Fruit fly (Drosophila melanogaster) whole organism, embryonic: ENCODE results near the gene Utx.

Experiments used
- ATbp ChIP-seq: fragments of 200-800 bp; sonication (Bioruptor generic); optimal IDR thresholded peaks from 2 replicates; lab custom pipeline; 2017; ENCODE audit warnings: missing biosample characterization, mild to moderate bottlenecking, missing genetic modification characterization, missing genetic modification reagents
- B-H1 ChIP-seq: fragments of 200-800 bp; sonication (Bioruptor generic); IDR thresholded peaks from 3 replicates; pipeline ENCODE4 v1.3.6; 2022; ENCODE audit warnings: missing biosample characterization, missing genetic modification characterization
- CG10366 ChIP-seq: fragments of 200-800 bp; sonication (Bioruptor generic); IDR thresholded peaks from 2 replicates; pipeline ENCODE4 v1.3.6; 2022; ENCODE audit warnings: missing biosample characterization, missing genetic modification characterization
- CG10543 ChIP-seq: fragments of 200-800 bp; sonication (Bioruptor generic); optimal IDR thresholded peaks from 3 replicates; lab custom pipeline; 2017; ENCODE audit warnings: missing biosample characterization, mild to moderate bottlenecking, missing genetic modification characterization, moderate library complexity
- CG12391 ChIP-seq: fragments of 200-800 bp; sonication (Bioruptor generic); optimal IDR thresholded peaks from 3 replicates; lab custom pipeline; 2018; ENCODE audit warnings: missing biosample characterization, mild to moderate bottlenecking, missing genetic modification characterization, moderate library complexity
- CG12942 ChIP-seq: fragments of 200-800 bp; sonication (Bioruptor generic); optimal IDR thresholded peaks from 3 replicates; lab custom pipeline; 2016; ENCODE audit warnings: missing biosample characterization, missing genetic modification characterization
- CG13424 ChIP-seq: fragments of 200-800 bp; sonication (Bioruptor generic); optimal IDR thresholded peaks from 2 replicates; lab custom pipeline; 2019; ENCODE audit warnings: missing biosample characterization, mild to moderate bottlenecking, missing genetic modification characterization, moderate library complexity
- CG15073 ChIP-seq: fragments of 200-800 bp; sonication (Bioruptor generic); optimal IDR thresholded peaks from 2 replicates; lab custom pipeline; 2016; ENCODE audit warnings: missing biosample characterization, missing genetic modification characterization
- CG15479 ChIP-seq: fragments of 200-800 bp; sonication (Bioruptor generic); optimal IDR thresholded peaks from 3 replicates; lab custom pipeline; 2019; ENCODE audit warnings: missing biosample characterization, mild to moderate bottlenecking, missing genetic modification characterization, moderate library complexity
- CG15601 ChIP-seq: fragments of 200-800 bp; sonication (Bioruptor generic); optimal IDR thresholded peaks from 3 replicates; lab custom pipeline; 2019; ENCODE audit warnings: missing biosample characterization, mild to moderate bottlenecking, missing genetic modification characterization, moderate library complexity
- CG16813 ChIP-seq: fragments of 200-800 bp; sonication (Bioruptor generic); IDR thresholded peaks from 3 replicates; pipeline ENCODE4 v1.3.6; 2022; ENCODE audit warnings: missing biosample characterization, missing genetic modification characterization; ENCODE audit not compliant: partially characterized antibody
- CG17361 ChIP-seq: fragments of 200-800 bp; sonication (Bioruptor generic); IDR thresholded peaks from 3 replicates; pipeline ENCODE4 v1.3.6; 2022; ENCODE audit warnings: missing biosample characterization, missing genetic modification characterization
- CG17612 ChIP-seq: fragments of 200-800 bp; sonication (Bioruptor generic); IDR thresholded peaks from 2 replicates; pipeline ENCODE4 v1.3.6; 2022; ENCODE audit warnings: missing biosample characterization, missing genetic modification characterization
- CG17829 ChIP-seq: fragments of 200-800 bp; optimal IDR thresholded peaks from 2 replicates; lab custom pipeline; 2019; ENCODE audit warnings: missing biosample characterization, mild to moderate bottlenecking, missing genetic modification characterization, moderate library complexity
- CG1792 ChIP-seq: fragments of 200-800 bp; sonication (Bioruptor generic); optimal IDR thresholded peaks from 2 replicates; lab custom pipeline; 2016; ENCODE audit warnings: missing biosample characterization, missing genetic modification characterization
- CG32767 ChIP-seq: fragments of 200-800 bp; sonication (Bioruptor generic); IDR thresholded peaks from 2 replicates; pipeline ENCODE4 v1.3.6; 2022; ENCODE audit warnings: missing biosample characterization, missing genetic modification characterization
- CG33557 ChIP-seq: fragments of 200-800 bp; sonication (Bioruptor generic); optimal IDR thresholded peaks from 2 replicates; lab custom pipeline; 2019; ENCODE audit warnings: missing biosample characterization, mild to moderate bottlenecking, missing genetic modification characterization, moderate library complexity
- CG3407 ChIP-seq: fragments of 200-800 bp; sonication (Bioruptor generic); optimal IDR thresholded peaks from 2 replicates; lab custom pipeline; 2018; ENCODE audit warnings: missing biosample characterization, mild to moderate bottlenecking, missing genetic modification characterization
- CG3726 ChIP-seq: fragments of 200-800 bp; sonication (Bioruptor generic); IDR thresholded peaks from 3 replicates; pipeline ENCODE4, ENCODE4 v1.3.6; 2022; ENCODE audit warnings: missing biosample characterization, missing genetic modification characterization
- CG42726 ChIP-seq: fragments of 200-800 bp; sonication (Bioruptor generic); IDR thresholded peaks from 2 replicates; pipeline ENCODE4 v1.3.6; 2022; ENCODE audit warnings: missing biosample characterization, missing genetic modification characterization; ENCODE audit not compliant: partially characterized antibody
- CG6654 ChIP-seq: fragments of 200-800 bp; sonication (Bioruptor generic); optimal IDR thresholded peaks from 2 replicates; lab custom pipeline; 2017; ENCODE audit warnings: missing biosample characterization, mild to moderate bottlenecking, missing genetic modification characterization
- CG7372 ChIP-seq: fragments of 200-800 bp; sonication (Bioruptor generic); IDR thresholded peaks from 2 replicates; pipeline ENCODE4 v1.3.6; 2022; ENCODE audit warnings: missing biosample characterization, missing genetic modification characterization
- CG8924 ChIP-seq: fragments of 200-800 bp; optimal IDR thresholded peaks from 3 replicates; lab custom pipeline; 2019; ENCODE audit warnings: missing biosample characterization, mild to moderate bottlenecking, missing genetic modification characterization, moderate library complexity
- CG9797 ChIP-seq: fragments of 200-800 bp; sonication (Bioruptor generic); optimal IDR thresholded peaks from 3 replicates; lab custom pipeline; 2018; ENCODE audit warnings: missing biosample characterization, mild to moderate bottlenecking, missing genetic modification characterization
- D19A ChIP-seq: fragments of 200-800 bp; optimal IDR thresholded peaks from 3 replicates; lab custom pipeline; 2019; ENCODE audit warnings: missing biosample characterization, mild to moderate bottlenecking, missing genetic modification characterization, moderate library complexity
- Dad ChIP-seq: fragments of 200-800 bp; sonication (Bioruptor generic); optimal IDR thresholded peaks from 3 replicates; lab custom pipeline; 2016; ENCODE audit warnings: missing biosample characterization, missing genetic modification characterization
- Dbx ChIP-seq: fragments of 200-800 bp; sonication (Bioruptor generic); IDR thresholded peaks from 3 replicates; pipeline ENCODE4 v1.3.6; 2022; ENCODE audit warnings: missing biosample characterization, missing genetic modification characterization
- Doc2 ChIP-seq: fragments of 200-800 bp; sonication (Bioruptor generic); IDR thresholded peaks from 2 replicates; pipeline ENCODE4 v1.3.6; 2022; ENCODE audit warnings: missing biosample characterization, missing genetic modification characterization
- Ets97D ChIP-seq: fragments of 200-800 bp; sonication (Bioruptor generic); optimal IDR thresholded peaks from 3 replicates; lab custom pipeline; 2016; ENCODE audit warnings: missing biosample characterization, missing genetic modification characterization
- HmgD ChIP-seq: fragments of 200-800 bp; sonication (Bioruptor generic); optimal IDR thresholded peaks from 3 replicates; lab custom pipeline; 2016; ENCODE audit warnings: missing biosample characterization, missing genetic modification characterization
- Hsf ChIP-seq: fragments of 200-800 bp; sonication (Bioruptor generic); optimal IDR thresholded peaks from 3 replicates; lab custom pipeline; 2016; ENCODE audit warnings: missing biosample characterization, missing genetic modification characterization
- Rx ChIP-seq: fragments of 200-800 bp; sonication (Bioruptor generic); IDR thresholded peaks from 2 replicates; pipeline ENCODE4 v1.3.6; 2022; ENCODE audit warnings: missing biosample characterization, missing genetic modification characterization
- Sox102F ChIP-seq: fragments of 200-800 bp; sonication (Bioruptor generic); optimal IDR thresholded peaks from 2 replicates; lab custom pipeline; 2018; ENCODE audit warnings: missing biosample characterization, mild to moderate bottlenecking, missing genetic modification characterization, moderate library complexity
- Ssrp ChIP-seq: fragments of 200-800 bp; sonication (Bioruptor generic); optimal IDR thresholded peaks from 2 replicates; lab custom pipeline; 2018; ENCODE audit warnings: missing biosample characterization, mild to moderate bottlenecking, missing genetic modification characterization, moderate library complexity
- Xrp1 ChIP-seq: fragments of 200-800 bp; sonication (Bioruptor generic); IDR thresholded peaks from 2 replicates; pipeline ENCODE4 v1.3.6; 2022; ENCODE audit warnings: missing biosample characterization, missing genetic modification characterization
- ab ChIP-seq: fragments of 200-800 bp; sonication (Bioruptor generic); optimal IDR thresholded peaks from 2 replicates; lab custom pipeline; 2016; ENCODE audit warnings: missing biosample characterization, missing genetic modification characterization
- bab2 ChIP-seq: fragments of 200-800 bp; sonication (Bioruptor generic); optimal IDR thresholded peaks from 2 replicates; lab custom pipeline; 2016; ENCODE audit warnings: missing biosample characterization, missing genetic modification characterization
- bcd ChIP-seq: fragments of 200-800 bp; sonication (Bioruptor generic); optimal IDR thresholded peaks from 2 replicates; lab custom pipeline; 2017; ENCODE audit warnings: missing biosample characterization, mild to moderate bottlenecking, missing genetic modification characterization
- cas ChIP-seq: fragments of 200-800 bp; sonication (Bioruptor generic); IDR thresholded peaks from 2 replicates; pipeline ENCODE4 v1.3.6; 2022; ENCODE audit warnings: missing biosample characterization, missing genetic modification characterization
- cato ChIP-seq: fragments of 200-800 bp; sonication (Bioruptor generic); optimal IDR thresholded peaks from 2 replicates; lab custom pipeline; 2016; ENCODE audit warnings: missing biosample characterization, missing genetic modification characterization, borderline replicate concordance
- ems ChIP-seq: fragments of 200-800 bp; sonication (Bioruptor generic); optimal IDR thresholded peaks from 3 replicates; lab custom pipeline; 2016; ENCODE audit warnings: missing biosample characterization, missing genetic modification characterization
- gfzf ChIP-seq: fragments of 200-800 bp; sonication (Bioruptor generic); optimal IDR thresholded peaks from 2 replicates; lab custom pipeline; 2016; ENCODE audit warnings: missing biosample characterization, mild to moderate bottlenecking, missing genetic modification characterization, moderate library complexity
- gsb-n ChIP-seq: fragments of 200-800 bp; sonication (Bioruptor generic); optimal IDR thresholded peaks from 3 replicates; lab custom pipeline; 2018; ENCODE audit warnings: missing biosample characterization, mild to moderate bottlenecking, missing genetic modification characterization
- ind ChIP-seq: fragments of 200-800 bp; sonication (Bioruptor generic); optimal IDR thresholded peaks from 3 replicates; lab custom pipeline; 2016; ENCODE audit warnings: missing biosample characterization, missing genetic modification characterization
- mld ChIP-seq: fragments of 200-800 bp; sonication (Bioruptor generic); IDR thresholded peaks from 3 replicates; pipeline ENCODE4 v1.3.6; 2022; ENCODE audit warnings: missing biosample characterization, missing genetic modification characterization; ENCODE audit not compliant: partially characterized antibody
- nau ChIP-seq: fragments of 200-800 bp; sonication (Bioruptor generic); optimal IDR thresholded peaks from 3 replicates; lab custom pipeline; 2017; ENCODE audit warnings: missing biosample characterization, mild to moderate bottlenecking, missing genetic modification characterization, missing genetic modification reagents
- oc ChIP-seq: fragments of 200-800 bp; sonication (Bioruptor generic); optimal IDR thresholded peaks from 2 replicates; lab custom pipeline; 2018; ENCODE audit warnings: missing biosample characterization, mild to moderate bottlenecking, missing genetic modification characterization, moderate library complexity
- scrt ChIP-seq: fragments of 200-800 bp; sonication (Bioruptor generic); optimal IDR thresholded peaks from 2 replicates; lab custom pipeline; 2018; ENCODE audit warnings: missing biosample characterization, mild to moderate bottlenecking, missing genetic modification characterization, moderate library complexity
- slp2 ChIP-seq: fragments of 200-800 bp; sonication (Bioruptor generic); optimal IDR thresholded peaks from 2 replicates; lab custom pipeline; 2016; ENCODE audit warnings: missing biosample characterization, missing genetic modification characterization
- tin ChIP-seq: fragments of 200-800 bp; sonication (Bioruptor generic); optimal IDR thresholded peaks from 3 replicates; lab custom pipeline; 2016; ENCODE audit warnings: missing biosample characterization, missing genetic modification characterization

The Utx gene

dm6 chr2L:10226724-10227407, 51.7 kb downstream of the Utx start, which contains the start of gene CG5708 (continued):
- no peak for TF ChIP-seq Sox102F (GFP tag; lab: Kevin White, UChicago)
- no peak for TF ChIP-seq slp2 (GFP tag; lab: Kevin White, UChicago)
- TF ChIP-seq Rx, result no peak
- TF ChIP-seq gsb-n (tag; lab: Kevin White, UChicago), result no peak
- TF ChIP-seq CG6654 (GFP tag; lab: Kevin White, UChicago), result no peak
- no peak for TF ChIP-seq B-H1
- TF ChIP-seq CG3407 (GFP tag; lab: Kevin White, UChicago), result no peak
- no peak for TF ChIP-seq scrt (GFP tag; lab: Kevin White, UChicago)
- TF ChIP-seq CG1792 (GFP tag; lab: Kevin White, UChicago), result no peak
- TF ChIP-seq ind, result no peak
- no peak for TF ChIP-seq HmgD (GFP tag; lab: Kevin White, UChicago)
- peak; percentile 58 for TF ChIP-seq CG16813 (GFP tag; lab: Robert Waterston, UW)
- TF ChIP-seq Doc2 (GFP tag; lab: Robert Waterston, UW), result no peak
- TF ChIP-seq Ets97D (GFP tag; lab: Kevin White, UChicago), result no peak
- TF ChIP-seq CG42726 (GFP tag; lab: Robert Waterston, UW), result peak; percentile 54; the same call in 1 of the 2 replicates
- TF ChIP-seq bab2 (GFP tag; lab: Kevin White, UChicago), result no peak
- no peak for TF ChIP-seq bcd (GFP tag; lab: Kevin White, UChicago)
- TF ChIP-seq tin (GFP tag; lab: Kevin White, UChicago), result no peak
- TF ChIP-seq Dbx (GFP tag; lab: Robert Waterston, UW), result no peak
- no peak for TF ChIP-seq Xrp1
- TF ChIP-seq nau, result no peak
- TF ChIP-seq gfzf, result no peak
- no peak for TF ChIP-seq ATbp
- no peak for TF ChIP-seq oc (tag; lab: Kevin White, UChicago)
- no peak for TF ChIP-seq cas (GFP tag; lab: Robert Waterston, UW)
- TF ChIP-seq mld (GFP tag; lab: Robert Waterston, UW), result no peak
- TF ChIP-seq ab (GFP tag; lab: Kevin White, UChicago), result no peak
- TF ChIP-seq CG12391 (tag; lab: Kevin White, UChicago), result peak; percentile 34
- no peak for TF ChIP-seq CG33557 (GFP tag; lab: Kevin White, UChicago)
- no peak for TF ChIP-seq CG17612 (GFP tag; lab: Robert Waterston, UW)
- TF ChIP-seq CG7372, result no peak
- no peak for TF ChIP-seq cato (GFP tag; lab: Kevin White, UChicago)
- TF ChIP-seq CG32767 (GFP tag; lab: Robert Waterston, UW), result no peak
- no peak for TF ChIP-seq CG15601 (tag; lab: Kevin White, UChicago)
- peak; percentile 35 for TF ChIP-seq CG17829 (tag; lab: Kevin White, UChicago)
- TF ChIP-seq CG17361 (GFP tag; lab: Robert Waterston, UW), result peak; percentile 66; the same call in 2 of the 3 replicates
- no peak for TF ChIP-seq CG15479 (GFP tag; lab: Kevin White, UChicago)
- peak; percentile 58; the same call in 1 of the 2 replicates for TF ChIP-seq CG10366
- TF ChIP-seq CG8924, result peak; percentile 25
- TF ChIP-seq ems, result no peak
- TF ChIP-seq CG15073 (GFP tag; lab: Kevin White, UChicago), result no peak
- no peak for TF ChIP-seq CG12942 (GFP tag; lab: Kevin White, UChicago)
- TF ChIP-seq CG13424, result peak; percentile 34
- no peak for TF ChIP-seq CG9797
- TF ChIP-seq CG3726 (GFP tag; lab: Robert Waterston, UW), result no peak
- TF ChIP-seq Dad, result no peak
- no peak for TF ChIP-seq CG10543 (GFP tag; lab: Kevin White, UChicago)
- TF ChIP-seq Hsf (GFP tag; lab: Kevin White, UChicago), result peak; percentile 1
- no peak for TF ChIP-seq D19A (tag; lab: Kevin White, UChicago)
- no peak for TF ChIP-seq Ssrp (tag; lab: Kevin White, UChicago)
